Fruit fly (Drosophila melanogaster) whole organism, embryonic: ENCODE data around the gene RabX6.

Experiments used
- CG10366 ChIP-seq: fragments of 200-800 bp; sonication (Bioruptor generic); IDR thresholded peaks from 2 replicates; pipeline ENCODE4 v1.3.6; 2022; ENCODE audit warnings: missing biosample characterization, missing genetic modification characterization
- CG1603 ChIP-seq: fragments of 200-800 bp; sonication (Bioruptor generic); optimal IDR thresholded peaks from 2 replicates; lab custom pipeline; 2019; ENCODE audit warnings: missing biosample characterization, mild to moderate bottlenecking, missing genetic modification characterization, moderate library complexity
- CG1792 ChIP-seq: fragments of 200-800 bp; sonication (Bioruptor generic); optimal IDR thresholded peaks from 2 replicates; lab custom pipeline; 2016; ENCODE audit warnings: missing biosample characterization, missing genetic modification characterization
- CG30431 ChIP-seq: fragments of 200-800 bp; sonication (Bioruptor generic); optimal IDR thresholded peaks from 2 replicates; lab custom pipeline; 2017; ENCODE audit warnings: missing biosample characterization, missing genetic modification characterization
- Med ChIP-seq: fragments of 200-800 bp; sonication (Bioruptor generic); peaks from one replicate; lab custom pipeline; 2016; ENCODE audit warnings: missing biosample characterization, missing genetic modification characterization, mild to moderate bottlenecking, inconsistent platforms, moderate library complexity
- lola ChIP-seq, 3 experiments: fragments of >200 bp in 2 of 3; fragments of 200-800 bp in 1 of 3; sonication (Bioruptor generic) in 1 of 3; optimal IDR thresholded peaks; 2 replicates each; lab custom pipeline; 2017 to 2019; ENCODE audit warnings: missing biosample characterization in 3 of 3, missing genetic modification characterization in 3 of 3, mild to moderate bottlenecking in 1 of 3, moderate library complexity in 1 of 3
- rib ChIP-seq: fragments of 200-800 bp; sonication (Bioruptor generic); IDR thresholded peaks from 2 replicates; pipeline ENCODE4 v1.3.6; 2022; ENCODE audit warnings: missing biosample characterization, missing genetic modification characterization
- sima ChIP-seq: fragments of 200-800 bp; sonication (Bioruptor generic); optimal IDR thresholded peaks from 2 replicates; lab custom pipeline; 2016; ENCODE audit warnings: missing biosample characterization, missing genetic modification characterization

DNA sequence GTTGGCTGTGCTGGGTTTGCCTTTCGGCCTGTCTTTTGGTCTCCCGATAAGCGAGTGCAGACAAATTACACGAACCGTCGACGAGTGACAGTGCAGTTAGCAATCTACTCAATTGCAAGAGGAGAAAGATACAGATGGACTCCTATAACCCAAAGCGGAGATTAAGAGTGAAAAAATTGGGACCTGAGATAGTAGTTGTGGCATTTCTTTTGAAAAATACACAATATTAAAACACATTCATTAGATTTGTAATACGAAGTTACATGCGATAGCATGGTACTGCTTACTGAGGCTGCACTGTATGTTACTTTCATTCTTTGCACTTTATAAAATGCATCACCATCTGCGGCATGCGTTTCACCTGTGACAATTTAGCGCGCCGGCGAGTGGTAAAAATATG is 36.9 kb downstream of the RabX6 start:
- no peak for TF ChIP-seq Med
- TF ChIP-seq CG30431 (GFP tag; lab: Kevin White, UChicago): no peak
- TF ChIP-seq CG10366 (GFP tag; lab: Robert Waterston, UW): no peak
- TF ChIP-seq rib: no peak
- no peak for TF ChIP-seq sima (GFP tag; lab: Kevin White, UChicago)
- TF ChIP-seq CG1603 (tag; lab: Kevin White, UChicago): no peak
- no peak for TF ChIP-seq CG1792 (GFP tag; lab: Kevin White, UChicago)
- TF ChIP-seq lola (GFP tag; optimal IDR thresholded peaks at IDR 0.05; lab: Kevin White, UChicago): no peak
